Worm (Caenorhabditis elegans): ENCODE data around the gene uggt-1.
A peak's percentile ranks its signal among the peaks of the same experiment; 100 is the strongest.

The uggt-1 gene

ce11 chrX:7478476-7478875 is 22.3 kb downstream of the uggt-1 start (continued):
- TF ChIP-seq attf-6 (GFP tag; IDR thresholded peaks at IDR 0.05) (no peak), B0261.1 (tag; optimal IDR thresholded peaks at IDR 0.05) (no peak), fkh-3 (tag; optimal IDR thresholded peaks at IDR 0.05) (no peak), mes-4 (tag; optimal IDR thresholded peaks at IDR 0.05) (no peak), Y53G8AR.9 (GFP tag; conservative IDR thresholded peaks at IDR 0.05) (no peak), Y95B8A.8 (GFP tag; IDR thresholded peaks at IDR 0.05) (no peak), dox-1 (GFP tag; IDR thresholded peaks at IDR 0.05) (peak; percentile 69), ceh-58 (GFP tag; IDR thresholded peaks at IDR 0.05) (no peak), lin-26 (GFP tag; IDR thresholded peaks at IDR 0.05) (no peak), madf-3 (GFP tag; IDR thresholded peaks at IDR 0.05) (peak; percentile 73; the same call in 1 of the 2 replicates), hmg-20 (GFP tag; IDR thresholded peaks at IDR 0.05) (no peak), hsf-1 (GFP tag; IDR thresholded peaks at IDR 0.05) (no peak), attf-5 (GFP tag; optimal IDR thresholded peaks at IDR 0.05) (peak; percentile 61), mcd-1 (GFP tag; IDR thresholded peaks at IDR 0.05) (no peak), K12H6.12 (tag; optimal IDR thresholded peaks at IDR 0.05) (peak; percentile 60), nhr-80 (tag; optimal IDR thresholded peaks at IDR 0.05) (peak; percentile 61), bed-1 (GFP tag; IDR thresholded peaks at IDR 0.05) (no peak), ztf-28 (GFP tag; IDR thresholded peaks at IDR 0.05) (no peak), F52B5.7 (tag; optimal IDR thresholded peaks at IDR 0.05) (no peak), F39B2.1 (GFP tag; IDR thresholded peaks at IDR 0.05) (no peak), F37B4.10 (GFP tag; IDR thresholded peaks at IDR 0.05) (no peak), ets-4 (GFP tag; optimal IDR thresholded peaks at IDR 0.05) (no peak), egrh-3 (GFP tag; IDR thresholded peaks at IDR 0.05) (no peak), chd-7 (tag; optimal IDR thresholded peaks at IDR 0.05) (no peak), ccch-3 (GFP tag; optimal IDR thresholded peaks at IDR 0.05) (no peak), ceh-91 (GFP tag; IDR thresholded peaks at IDR 0.05) (no peak), zfh-2 (GFP tag; conservative IDR thresholded peaks at IDR 0.05) (peak; percentile 86), sptf-2 (GFP tag; optimal IDR thresholded peaks at IDR 0.05) (no peak), bed-2 (GFP tag; IDR thresholded peaks at IDR 0.05) (no peak), Y79H2A.3 (GFP tag; conservative IDR thresholded peaks at IDR 0.05) (no peak), rec-8 (tag; optimal IDR thresholded peaks at IDR 0.05) (no peak), F22D6.2 (tag; optimal IDR thresholded peaks at IDR 0.05) (no peak), dpl-1 (GFP tag; optimal IDR thresholded peaks at IDR 0.05) (no peak)

- TF ChIP-seq nhr-179 (tag; optimal IDR thresholded peaks at IDR 0.05) (no peak), ceh-27 (GFP tag; optimal IDR thresholded peaks at IDR 0.05) (peak; percentile 50), lag-1 (GFP tag; IDR thresholded peaks at IDR 0.05) (no peak), egl-18 (GFP tag; IDR thresholded peaks at IDR 0.05) (no peak), lsy-27 (tag; optimal IDR thresholded peaks at IDR 0.05; ENCODE audit: borderline replicate concordance, insufficient read depth) (no peak), die-1 (tag; optimal IDR thresholded peaks at IDR 0.05) (no peak), lin-40 (tag; optimal IDR thresholded peaks at IDR 0.05) (peak; percentile 30), ceh-40 (GFP tag; IDR thresholded peaks at IDR 0.05) (no peak), tbp1 (GFP tag; optimal IDR thresholded peaks at IDR 0.05) (no peak), attf-6 (GFP tag; IDR thresholded peaks at IDR 0.05) (no peak), cebp-1 (GFP tag; IDR thresholded peaks at IDR 0.05) (no peak), cebp-1 (tag; optimal IDR thresholded peaks at IDR 0.05) (peak; percentile 48), mes-4 (tag; optimal IDR thresholded peaks at IDR 0.05) (no peak), hmg-1.2 (GFP tag; IDR thresholded peaks at IDR 0.05) (peak; percentile 76; the same call in 1 of the 2 replicates), rpc-1 (optimal IDR thresholded peaks at IDR 0.05) (no peak), rpc-1 (tag; optimal IDR thresholded peaks at IDR 0.05) (no peak), ztf-3 (GFP tag; optimal IDR thresholded peaks at IDR 0.05) (no peak), sea-2 (GFP tag; IDR thresholded peaks at IDR 0.05) (no peak), aptf-2 (GFP tag; conservative IDR thresholded peaks at IDR 0.05) (no peak), ztf-22 (GFP tag; optimal IDR thresholded peaks at IDR 0.05) (no peak), ztf-18 (tag; optimal IDR thresholded peaks at IDR 0.05) (no peak)
Measured at ce11 chrX:7474968-7475433, 25.8 kb downstream of the uggt-1 start, which contains the start of gene coh-1. Gene coh-1, minus strand, starts transcription at chrX:7475018.

All from whole organism, young adult.